Worm (Caenorhabditis elegans) whole organism, L3 larva: ENCODE measurements around the gene Y66D12A.24.

Experiments used
- ZK546.5 ChIP-seq: sonication (generic microtip); optimal IDR thresholded peaks from 2 replicates; lab custom pipeline; 2017; ENCODE audit warnings: missing biosample characterization, missing genetic modification characterization
- aly-2 ChIP-seq: fragments of 150-350 bp; optimal IDR thresholded peaks from 2 replicates; lab custom pipeline; 2014; ENCODE audit warnings: missing biosample characterization, missing genetic modification characterization
- ama-1 ChIP-seq: fragments of 150-350 bp; optimal IDR thresholded peaks from 2 replicates; lab custom pipeline; 2018
- ceh-16 ChIP-seq: sonication (generic microtip); optimal IDR thresholded peaks from 2 replicates; lab custom pipeline; 2017; ENCODE audit warnings: missing biosample characterization, missing genetic modification characterization
- ceh-28 ChIP-seq: fragments of 150-350 bp; optimal IDR thresholded peaks from 2 replicates; lab custom pipeline; 2014; ENCODE audit warnings: missing biosample characterization, missing genetic modification reagents, missing genetic modification characterization
- ceh-82 ChIP-seq: fragments of 150-350 bp; optimal IDR thresholded peaks from 2 replicates; lab custom pipeline; 2014; ENCODE audit warnings: missing biosample characterization, missing genetic modification characterization
- ceh-9 ChIP-seq: sonication (generic microtip); optimal IDR thresholded peaks from 2 replicates; lab custom pipeline; 2018; ENCODE audit warnings: missing biosample characterization, missing genetic modification characterization
- daf-12 ChIP-seq: fragments of 150-350 bp; optimal IDR thresholded peaks from 2 replicates; lab custom pipeline; 2014; ENCODE audit warnings: missing biosample characterization, missing genetic modification reagents, missing genetic modification characterization
- elt-1 ChIP-seq: fragments of 150-350 bp; optimal IDR thresholded peaks from 2 replicates; lab custom pipeline; 2014; ENCODE audit warnings: missing biosample characterization, missing genetic modification characterization
- elt-2 ChIP-seq: sonication (generic microtip); optimal IDR thresholded peaks from 2 replicates; lab custom pipeline; 2016; ENCODE audit warnings: missing genetic modification reagents, mild to moderate bottlenecking, missing genetic modification characterization, missing compliant biosample characterization
- elt-3 ChIP-seq, 3 experiments: fragments of 150-350 bp in 1 of 3; sonication (generic microtip) in 2 of 3; optimal IDR thresholded peaks; 2 replicates in 2 of 3; 4 replicates in 1 of 3; lab custom pipeline; 2014 to 2017; ENCODE audit warnings: missing biosample characterization in 3 of 3, missing genetic modification characterization in 3 of 3
- eor-1 ChIP-seq, 2 experiments: fragments of 150-350 bp; optimal IDR thresholded peaks; 2 replicates each; lab custom pipeline; 2014 to 2018; ENCODE audit warnings: missing biosample characterization in 2 of 2, missing genetic modification characterization in 2 of 2
- fkh-10 ChIP-seq: sonication (generic microtip); optimal IDR thresholded peaks from 2 replicates; lab custom pipeline; 2017; ENCODE audit warnings: missing biosample characterization, missing genetic modification reagents, missing genetic modification characterization
- fkh-2 ChIP-seq: fragments of 150-350 bp; optimal IDR thresholded peaks from 2 replicates; lab custom pipeline; 2014; ENCODE audit warnings: missing biosample characterization, missing genetic modification reagents, missing genetic modification characterization
- fos-1 ChIP-seq: fragments of 150-350 bp; optimal IDR thresholded peaks from 2 replicates; lab custom pipeline; 2014; ENCODE audit warnings: missing biosample characterization, missing genetic modification characterization
- hmg-11 ChIP-seq: sonication (generic microtip); optimal IDR thresholded peaks from 2 replicates; lab custom pipeline; 2016; ENCODE audit warnings: missing genetic modification characterization, missing compliant biosample characterization
- jun-1 ChIP-seq: fragments of 150-350 bp; optimal IDR thresholded peaks from 2 replicates; lab custom pipeline; 2014; ENCODE audit warnings: missing biosample characterization, missing genetic modification reagents, missing genetic modification characterization
- lin-15B ChIP-seq: fragments of 150-350 bp; optimal IDR thresholded peaks from 2 replicates; lab custom pipeline; 2014; ENCODE audit warnings: missing biosample characterization, missing genetic modification characterization
- lin-39 ChIP-seq: fragments of 150-350 bp; optimal IDR thresholded peaks from 2 replicates; lab custom pipeline; 2018; ENCODE audit warnings: missing biosample characterization, missing genetic modification reagents, missing genetic modification characterization
- mdl-1 ChIP-seq: fragments of 150-350 bp; optimal IDR thresholded peaks from 2 replicates; lab custom pipeline; 2014; ENCODE audit warnings: missing biosample characterization, missing genetic modification characterization
- mml-1 ChIP-seq: fragments of 150-350 bp; sonication (generic microtip); optimal IDR thresholded peaks from 3 replicates; lab custom pipeline; 2014; ENCODE audit warnings: missing biosample characterization, missing genetic modification characterization
- nfya-1 ChIP-seq: sonication (generic microtip); optimal IDR thresholded peaks from 2 replicates; lab custom pipeline; 2017; ENCODE audit warnings: missing genetic modification characterization, mild to moderate bottlenecking, missing compliant biosample characterization, antibody characterized with exemption, moderate library complexity; ENCODE audit not compliant: insufficient read depth
- nhr-11 ChIP-seq: fragments of 150-350 bp; optimal IDR thresholded peaks from 2 replicates; lab custom pipeline; 2014; ENCODE audit warnings: missing biosample characterization, missing genetic modification characterization
- nhr-12 ChIP-seq: fragments of 150-350 bp; optimal IDR thresholded peaks from 2 replicates; lab custom pipeline; 2014; ENCODE audit warnings: missing biosample characterization, missing genetic modification characterization
- nhr-23 ChIP-seq: fragments of 150-350 bp; optimal IDR thresholded peaks from 2 replicates; lab custom pipeline; 2014; ENCODE audit warnings: missing biosample characterization, missing genetic modification reagents, missing genetic modification characterization
- nhr-237 ChIP-seq: fragments of 150-350 bp; optimal IDR thresholded peaks from 2 replicates; lab custom pipeline; 2014; ENCODE audit warnings: missing biosample characterization, missing genetic modification characterization
- nhr-25 ChIP-seq: sonication (generic microtip); optimal IDR thresholded peaks from 2 replicates; lab custom pipeline; 2017; ENCODE audit warnings: missing biosample characterization, missing genetic modification characterization
- nhr-28 ChIP-seq: fragments of 150-350 bp; optimal IDR thresholded peaks from 2 replicates; lab custom pipeline; 2014; ENCODE audit warnings: missing biosample characterization, missing genetic modification characterization
- nhr-67 ChIP-seq: fragments of 150-350 bp; optimal IDR thresholded peaks from 2 replicates; lab custom pipeline; 2014; ENCODE audit warnings: missing biosample characterization, missing genetic modification characterization
- nhr-76 ChIP-seq: fragments of 150-350 bp; sonication (generic microtip); optimal IDR thresholded peaks from 5 replicates; lab custom pipeline; 2014; ENCODE audit warnings: missing biosample characterization, missing genetic modification characterization
- nhr-77 ChIP-seq: fragments of 150-350 bp; optimal IDR thresholded peaks from 2 replicates; lab custom pipeline; 2014; ENCODE audit warnings: missing biosample characterization, missing genetic modification characterization
- pha-4 ChIP-seq: fragments of 150-350 bp; optimal IDR thresholded peaks from 2 replicates; lab custom pipeline; 2014; ENCODE audit warnings: missing biosample characterization, missing genetic modification reagents, missing genetic modification characterization
- pqm-1 ChIP-seq: fragments of 150-350 bp; optimal IDR thresholded peaks from 2 replicates; lab custom pipeline; 2017; ENCODE audit warnings: missing biosample characterization, missing genetic modification characterization, inconsistent platforms
- sea-2 ChIP-seq: fragments of 150-350 bp; sonication (generic microtip); optimal IDR thresholded peaks from 4 replicates; lab custom pipeline; 2014; ENCODE audit warnings: missing biosample characterization, missing genetic modification reagents, missing genetic modification characterization
- snpc-4 ChIP-seq: fragments of 150-350 bp; optimal IDR thresholded peaks from 2 replicates; lab custom pipeline; 2014; ENCODE audit warnings: missing biosample characterization, missing genetic modification characterization
- tbx-2 ChIP-seq: sonication (generic microtip); optimal IDR thresholded peaks from 2 replicates; lab custom pipeline; 2016; ENCODE audit warnings: mild to moderate bottlenecking, missing genetic modification characterization, missing compliant biosample characterization
- unc-39 ChIP-seq: sonication (generic microtip); optimal IDR thresholded peaks from 4 replicates; lab custom pipeline; 2017; ENCODE audit warnings: missing biosample characterization, missing genetic modification characterization
- unc-62 ChIP-seq: fragments of 150-350 bp; sonication (generic microtip); optimal IDR thresholded peaks from 4 replicates; lab custom pipeline; 2014; ENCODE audit warnings: missing biosample characterization, missing genetic modification reagents, missing genetic modification characterization
- zag-1 ChIP-seq: fragments of 150-350 bp; optimal IDR thresholded peaks from 2 replicates; lab custom pipeline; 2014; ENCODE audit warnings: missing biosample characterization, missing genetic modification characterization
- ztf-11 ChIP-seq: fragments of 150-350 bp; optimal IDR thresholded peaks from 2 replicates; lab custom pipeline; 2014; ENCODE audit warnings: missing biosample characterization, missing genetic modification characterization
- ztf-4 ChIP-seq: fragments of 150-350 bp; optimal IDR thresholded peaks from 2 replicates; lab custom pipeline; 2014; ENCODE audit warnings: missing biosample characterization, missing genetic modification characterization

The Y66D12A.24 gene

ce11 chrIII:11463726-11464125, 32.9 kb upstream of the Y66D12A.24 start (continued):
- peak; percentile 55 for TF ChIP-seq lin-15B (tag; lab: Kevin White, UChicago)
- TF ChIP-seq fkh-10 (GFP tag; lab: Kevin White, UChicago), result no peak
- TF ChIP-seq nhr-67 (tag; lab: Kevin White, UChicago), result no peak
- no peak for TF ChIP-seq lin-39
- peak; percentile 99 for TF ChIP-seq snpc-4 (tag; lab: Kevin White, UChicago)
- no peak for TF ChIP-seq daf-12
- TF ChIP-seq nhr-11 (tag; lab: Kevin White, UChicago), result no peak

- peak; percentile 90 for TF ChIP-seq elt-2
- TF ChIP-seq snpc-4 (tag; lab: Kevin White, UChicago), result peak; percentile 18
- no peak for TF ChIP-seq unc-62 (GFP tag; lab: Kevin White, UChicago)
Measured at ce11 chrIII:11465394-11465948, 31.2 kb upstream of the Y66D12A.24 start.

ce11 chrIII:11466420-11467188, 30.1 kb upstream of the Y66D12A.24 start:
- TF ChIP-seq ceh-9 (tag; lab: Kevin White, UChicago), result no peak
- TF ChIP-seq ceh-28, result peak; percentile 7
- no peak for TF ChIP-seq nhr-28
- TF ChIP-seq nfya-1, result peak; percentile 42
- no peak for TF ChIP-seq tbx-2
- TF ChIP-seq ZK546.5, result no peak
- no peak for TF ChIP-seq ztf-11
- TF ChIP-seq elt-2, result peak; percentile 32
- no peak for TF ChIP-seq nhr-76 (tag; lab: Kevin White, UChicago)
- no peak for TF ChIP-seq fkh-2 (tag; lab: Kevin White, UChicago)
- peak; percentile 49 for TF ChIP-seq hmg-11 (tag; lab: Kevin White, UChicago)
- no peak for TF ChIP-seq nhr-67 (tag; lab: Kevin White, UChicago)
- TF ChIP-seq nhr-12 (tag; lab: Kevin White, UChicago), result no peak
- TF ChIP-seq fkh-10 (GFP tag; lab: Kevin White, UChicago), result no peak
- no peak for TF ChIP-seq mdl-1
- peak; percentile 13 for TF ChIP-seq pha-4
- TF ChIP-seq unc-62 (GFP tag; lab: Kevin White, UChicago), result no peak
- no peak for TF ChIP-seq lin-15B (tag; lab: Kevin White, UChicago)
- TF ChIP-seq lin-39, result peak; percentile 25
- TF ChIP-seq unc-39 (tag; lab: Kevin White, UChicago), result no peak
- TF ChIP-seq nhr-237, result no peak
- no peak for TF ChIP-seq sea-2 (GFP tag; lab: Kevin White, UChicago)
- no peak for TF ChIP-seq ztf-4 (tag; lab: Kevin White, UChicago)
- TF ChIP-seq, all 47 proteins: peak for 6

DNA sequence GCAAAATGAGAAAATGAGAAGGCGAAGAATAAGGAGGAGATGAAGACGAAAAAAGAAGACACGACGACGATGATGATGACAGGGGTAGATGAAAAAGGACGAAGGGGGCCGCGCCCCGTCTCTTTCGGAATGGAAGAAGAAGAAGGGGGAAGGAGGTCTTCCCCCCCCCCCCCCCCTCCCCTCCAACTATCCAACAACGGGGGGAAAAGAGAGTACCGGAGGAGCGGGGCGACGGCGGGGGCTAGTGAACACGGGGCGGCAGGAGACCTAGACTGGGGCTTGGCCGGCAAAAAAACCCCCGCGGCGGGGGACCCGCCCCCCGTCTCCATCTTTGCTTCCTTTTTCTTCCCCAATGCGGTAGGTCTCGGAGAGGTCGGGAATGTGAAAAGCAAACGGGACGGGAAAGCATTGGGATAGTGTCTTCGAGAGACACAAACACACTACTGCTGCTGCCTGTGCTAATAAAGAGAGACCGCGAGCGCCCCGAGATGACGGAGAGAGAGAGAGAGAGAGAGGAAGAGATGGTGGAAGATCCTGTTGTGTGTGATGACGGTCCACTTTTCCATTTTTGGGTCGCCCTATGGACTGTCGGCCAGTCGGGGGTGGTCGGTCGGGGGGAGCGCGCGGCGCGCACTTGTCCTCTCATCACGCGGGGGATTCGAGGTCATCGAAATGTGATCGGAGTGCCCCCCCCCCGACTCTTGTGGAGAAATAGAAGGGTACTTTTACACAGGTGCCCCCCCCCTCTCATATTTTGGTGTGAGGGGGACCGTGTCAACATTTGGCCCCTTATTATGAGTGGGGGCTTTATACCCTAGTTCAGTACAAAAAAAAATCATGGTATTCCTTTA, 28.8 kb upstream of the Y66D12A.24 start:
- no peak for TF ChIP-seq elt-1
- TF ChIP-seq lin-15B (tag; lab: Kevin White, UChicago), result no peak
- TF ChIP-seq ama-1 (lab: Kevin White, UChicago), result no peak
- no peak for TF ChIP-seq ceh-82 (tag; lab: Kevin White, UChicago)
- TF ChIP-seq hmg-11 (tag; lab: Kevin White, UChicago), result peak; percentile 45
- no peak for TF ChIP-seq lin-39
- TF ChIP-seq elt-3 (tag; optimal IDR thresholded peaks at IDR 0.05; lab: Kevin White, UChicago), result no peak
- no peak for TF ChIP-seq fos-1
- TF ChIP-seq nhr-25 (tag; lab: Kevin White, UChicago), result no peak
- TF ChIP-seq nhr-28, result no peak
- TF ChIP-seq nhr-67 (tag; lab: Kevin White, UChicago), result no peak
- TF ChIP-seq daf-12, result no peak
- TF ChIP-seq sea-2 (GFP tag; lab: Kevin White, UChicago), result no peak
- TF ChIP-seq nhr-77 (tag; lab: Kevin White, UChicago), result no peak
- TF ChIP-seq nhr-23 (tag; lab: Kevin White, UChicago), result peak; percentile 57
- no peak for TF ChIP-seq ztf-4 (tag; lab: Kevin White, UChicago)
- TF ChIP-seq jun-1, result no peak
- no peak for TF ChIP-seq aly-2 (tag; lab: Kevin White, UChicago)
- TF ChIP-seq mdl-1, result no peak
- TF ChIP-seq mml-1, result no peak
- no peak for TF ChIP-seq ZK546.5
- no peak for TF ChIP-seq eor-1 (tag; optimal IDR thresholded peaks at IDR 0.05; lab: Kevin White, UChicago)
- TF ChIP-seq pqm-1 (tag; lab: Kevin White, UChicago), result no peak
- TF ChIP-seq nhr-12 (tag; lab: Kevin White, UChicago), result no peak
- peak; percentile 5 for TF ChIP-seq nfya-1
- no peak for TF ChIP-seq zag-1 (tag; lab: Kevin White, UChicago)
- TF ChIP-seq pha-4, result peak; percentile 20
- no peak for TF ChIP-seq ceh-16 (tag; lab: Kevin White, UChicago)
